Worm (Caenorhabditis elegans): ENCODE measurements around the gene R05C11.2.

ce11 chrIV:2052337-2052736, 6.6 kb downstream of the R05C11.2 start:
- no peak for TF ChIP-seq flt-1 (GFP tag; IDR thresholded peaks at IDR 0.05)
- no peak for TF ChIP-seq hnd-1 (tag; optimal IDR thresholded peaks at IDR 0.05)
- TF ChIP-seq B0310.2 (tag; optimal IDR thresholded peaks at IDR 0.05): no peak
- TF ChIP-seq ama-1 (optimal IDR thresholded peaks at IDR 0.05): no peak
- TF ChIP-seq ceh-13 (GFP tag; optimal IDR thresholded peaks at IDR 0.05): no peak
- no peak for TF ChIP-seq F13C5.2 (tag; optimal IDR thresholded peaks at IDR 0.05)
- TF ChIP-seq pes-1 (GFP tag; IDR thresholded peaks at IDR 0.05): no peak
- TF ChIP-seq hmbx-1 (tag; optimal IDR thresholded peaks at IDR 0.05): no peak
- TF ChIP-seq ceh-36 (tag; optimal IDR thresholded peaks at IDR 0.05): no peak
- TF ChIP-seq tra-4 (tag; optimal IDR thresholded peaks at IDR 0.05): no peak
- no peak for TF ChIP-seq ets-7 (tag; optimal IDR thresholded peaks at IDR 0.05)
- TF ChIP-seq sea-1 (GFP tag; conservative IDR thresholded peaks at IDR 0.05): no peak
- TF ChIP-seq tbx-11 (GFP tag; IDR thresholded peaks at IDR 0.05): no peak
- TF ChIP-seq hmg-4 (GFP tag; optimal IDR thresholded peaks at IDR 0.05): no peak

Data from whole organism, early embryonic.